Worm (Caenorhabditis elegans) whole organism, early embryonic: Measurements from ENCODE around the gene C25G4.7.

ENCODE experiments used
- F13C5.2 ChIP-seq: sonication (generic microtip); optimal IDR thresholded peaks from 2 replicates; lab custom pipeline; 2017; ENCODE audit warnings: mild to moderate bottlenecking, missing genetic modification characterization, inconsistent platforms, missing compliant biosample characterization
- aly-1 ChIP-seq: sonication (generic microtip); optimal IDR thresholded peaks from 2 replicates; lab custom pipeline; 2016; ENCODE audit warnings: missing genetic modification characterization, missing compliant biosample characterization
- ama-1 ChIP-seq: fragments of 150-350 bp; optimal IDR thresholded peaks from 2 replicates; lab custom pipeline; 2014
- ceh-36 ChIP-seq: sonication (generic microtip); optimal IDR thresholded peaks from 2 replicates; lab custom pipeline; 2016; ENCODE audit warnings: missing genetic modification characterization, inconsistent platforms, missing compliant biosample characterization
- flt-1 ChIP-seq: fragments of 200-800 bp; sonication (Bioruptor generic); IDR thresholded peaks from 2 replicates; pipeline ENCODE4 v1.3.6; 2022; ENCODE audit warnings: missing genetic modification characterization, missing compliant biosample characterization
- hmg-4 ChIP-seq: fragments of 200-800 bp; sonication (Bioruptor generic); optimal IDR thresholded peaks from 2 replicates; lab custom pipeline; 2018; ENCODE audit warnings: mild to moderate bottlenecking, missing genetic modification characterization, missing compliant biosample characterization
- hnd-1 ChIP-seq: sonication (generic microtip); optimal IDR thresholded peaks from 2 replicates; lab custom pipeline; 2016; ENCODE audit warnings: missing genetic modification characterization, missing compliant biosample characterization
- pes-1 ChIP-seq: fragments of 200-800 bp; sonication (Bioruptor generic); IDR thresholded peaks from 2 replicates; pipeline ENCODE4 v1.3.6; 2022; ENCODE audit warnings: missing genetic modification reagents, missing genetic modification characterization, missing compliant biosample characterization
- scrt-1 ChIP-seq: fragments of 200-800 bp; sonication (Bioruptor generic); IDR thresholded peaks from 2 replicates; pipeline ENCODE4 v1.3.6; 2022; ENCODE audit warnings: missing genetic modification characterization, missing compliant biosample characterization
- tbx-11 ChIP-seq: fragments of 200-800 bp; sonication (Bioruptor generic); IDR thresholded peaks from 2 replicates; pipeline ENCODE4 v1.3.6; 2022; ENCODE audit warnings: missing genetic modification characterization, missing compliant biosample characterization
- tra-4 ChIP-seq: sonication (generic microtip); optimal IDR thresholded peaks from 2 replicates; lab custom pipeline; 2017; ENCODE audit warnings: missing genetic modification characterization, missing compliant biosample characterization

ce11 chrIV:12427687-12428284 is 28.9 kb upstream of the C25G4.7 start:
- no peak for TF ChIP-seq hnd-1 (tag; lab: Kevin White, UChicago)
- TF ChIP-seq ama-1: no peak
- no peak for TF ChIP-seq pes-1 (GFP tag; lab: Robert Waterston, UW)
- TF ChIP-seq tra-4: no peak
- no peak for TF ChIP-seq flt-1 (GFP tag; lab: Robert Waterston, UW)
- no peak for TF ChIP-seq ceh-36 (tag; lab: Kevin White, UChicago)
- no peak for TF ChIP-seq hmg-4
- TF ChIP-seq F13C5.2 (tag; lab: Kevin White, UChicago): no peak
- TF ChIP-seq aly-1 (tag; lab: Kevin White, UChicago): no peak
- no peak for TF ChIP-seq scrt-1
- TF ChIP-seq tbx-11 (GFP tag; lab: Robert Waterston, UW): no peak
